Fruit fly (Drosophila melanogaster) whole organism, embryonic: ENCODE data around the gene Oct-TyrR.

Experiments
- Adf1 ChIP-seq: fragments of 200-800 bp; sonication (Bioruptor generic); IDR thresholded peaks from 2 replicates; pipeline ENCODE4 v1.3.6; 2022; ENCODE audit warnings: missing biosample characterization, missing genetic modification characterization
- Asciz ChIP-seq: fragments of 200-800 bp; sonication (Bioruptor generic); optimal IDR thresholded peaks from 2 replicates; lab custom pipeline; 2017; ENCODE audit warnings: missing biosample characterization, mild to moderate bottlenecking, missing genetic modification characterization, missing genetic modification reagents
- B-H1 ChIP-seq: fragments of 200-800 bp; sonication (Bioruptor generic); IDR thresholded peaks from 3 replicates; pipeline ENCODE4 v1.3.6; 2022; ENCODE audit warnings: missing biosample characterization, missing genetic modification characterization
- B-H2 ChIP-seq: fragments of 200-800 bp; sonication (Bioruptor generic); optimal IDR thresholded peaks from 2 replicates; lab custom pipeline; 2018; ENCODE audit warnings: missing biosample characterization, mild to moderate bottlenecking, missing genetic modification characterization
- Blimp-1 ChIP-seq: fragments of 200-800 bp; sonication (Bioruptor generic); optimal IDR thresholded peaks from 3 replicates; lab custom pipeline; 2018; ENCODE audit warnings: missing biosample characterization, missing genetic modification characterization, mild to moderate bottlenecking, moderate library complexity, missing genetic modification reagents
- CG10209 ChIP-seq: fragments of 200-800 bp; sonication (Bioruptor generic); optimal IDR thresholded peaks from 3 replicates; lab custom pipeline; 2017; ENCODE audit warnings: missing biosample characterization, mild to moderate bottlenecking, missing genetic modification characterization, missing genetic modification reagents
- CG10274 ChIP-seq: fragments of 200-800 bp; sonication (Bioruptor generic); optimal IDR thresholded peaks from 3 replicates; lab custom pipeline; 2017; ENCODE audit warnings: missing biosample characterization, mild to moderate bottlenecking, missing genetic modification characterization
- CG10543 ChIP-seq: fragments of 200-800 bp; sonication (Bioruptor generic); optimal IDR thresholded peaks from 3 replicates; lab custom pipeline; 2017; ENCODE audit warnings: missing biosample characterization, mild to moderate bottlenecking, missing genetic modification characterization, moderate library complexity
- CG11247 ChIP-seq: fragments of 200-800 bp; sonication (Bioruptor generic); IDR thresholded peaks from 2 replicates; pipeline ENCODE4 v1.3.6; 2022; ENCODE audit warnings: missing biosample characterization, missing genetic modification characterization
- CG12071 ChIP-seq: fragments of 200-800 bp; sonication (Bioruptor generic); optimal IDR thresholded peaks from 3 replicates; lab custom pipeline; 2018; ENCODE audit warnings: missing biosample characterization, mild to moderate bottlenecking, missing genetic modification characterization
- CG12769 ChIP-seq: fragments of 200-800 bp; sonication (Bioruptor generic); optimal IDR thresholded peaks from 2 replicates; lab custom pipeline; 2019; ENCODE audit warnings: missing biosample characterization, mild to moderate bottlenecking, missing genetic modification characterization, moderate library complexity
- CG13287 ChIP-seq: fragments of 200-800 bp; sonication (Bioruptor generic); IDR thresholded peaks from 2 replicates; pipeline ENCODE4 v1.3.6; 2022; ENCODE audit warnings: missing biosample characterization, missing genetic modification characterization; ENCODE audit not compliant: partially characterized antibody
- CG17328 ChIP-seq: fragments of 200-800 bp; sonication (Bioruptor generic); IDR thresholded peaks from 2 replicates; pipeline ENCODE4 v1.3.6; 2022; ENCODE audit warnings: missing biosample characterization, missing genetic modification characterization
- CG17829 ChIP-seq: fragments of 200-800 bp; optimal IDR thresholded peaks from 2 replicates; lab custom pipeline; 2019; ENCODE audit warnings: missing biosample characterization, mild to moderate bottlenecking, missing genetic modification characterization, moderate library complexity
- CG2120 ChIP-seq: fragments of 200-800 bp; sonication (Bioruptor generic); optimal IDR thresholded peaks from 3 replicates; lab custom pipeline; 2016; ENCODE audit warnings: missing biosample characterization, missing genetic modification characterization
- CG2678 ChIP-seq: fragments of 200-800 bp; sonication (Bioruptor generic); optimal IDR thresholded peaks from 3 replicates; lab custom pipeline; 2019; ENCODE audit warnings: missing biosample characterization, mild to moderate bottlenecking, missing genetic modification characterization, moderate library complexity
- CG32767 ChIP-seq: fragments of 200-800 bp; sonication (Bioruptor generic); IDR thresholded peaks from 2 replicates; pipeline ENCODE4 v1.3.6; 2022; ENCODE audit warnings: missing biosample characterization, missing genetic modification characterization
- CG42726 ChIP-seq: fragments of 200-800 bp; sonication (Bioruptor generic); IDR thresholded peaks from 2 replicates; pipeline ENCODE4 v1.3.6; 2022; ENCODE audit warnings: missing biosample characterization, missing genetic modification characterization; ENCODE audit not compliant: partially characterized antibody
- CG8281 ChIP-seq: fragments of 200-800 bp; sonication (Bioruptor generic); optimal IDR thresholded peaks from 2 replicates; lab custom pipeline; 2018; ENCODE audit warnings: missing biosample characterization, mild to moderate bottlenecking, missing genetic modification characterization, moderate library complexity
- Dip2 ChIP-seq: fragments of 200-800 bp; sonication (Bioruptor generic); IDR thresholded peaks from 2 replicates; pipeline ENCODE4 v1.3.6; 2022; ENCODE audit warnings: missing biosample characterization, missing genetic modification characterization
- Dip3 ChIP-seq: fragments of 200-800 bp; sonication (Bioruptor generic); optimal IDR thresholded peaks from 3 replicates; lab custom pipeline; 2016; ENCODE audit warnings: missing biosample characterization, missing genetic modification characterization
- HHEX ChIP-seq: fragments of 200-800 bp; sonication (Bioruptor generic); optimal IDR thresholded peaks from 3 replicates; lab custom pipeline; 2017; ENCODE audit warnings: missing biosample characterization, mild to moderate bottlenecking, missing genetic modification characterization, missing genetic modification reagents
- HLH4C ChIP-seq: fragments of 200-800 bp; sonication (Bioruptor generic); IDR thresholded peaks from 3 replicates; pipeline ENCODE4 v1.3.6; 2022; ENCODE audit warnings: missing biosample characterization, missing genetic modification characterization; ENCODE audit not compliant: partially characterized antibody
- Hr51 ChIP-seq, 2 experiments: fragments of 200-800 bp; sonication (Bioruptor generic); optimal IDR thresholded peaks; 2 replicates in 1 of 2; 3 replicates in 1 of 2; lab custom pipeline; 2016 to 2018; ENCODE audit warnings: missing biosample characterization in 2 of 2, missing genetic modification characterization in 2 of 2, mild to moderate bottlenecking in 1 of 2, moderate library complexity in 1 of 2
- Lpt ChIP-seq: fragments of >200 bp; optimal IDR thresholded peaks from 2 replicates; lab custom pipeline; 2018; ENCODE audit warnings: missing biosample characterization, missing genetic modification characterization
- PHDP ChIP-seq: fragments of 200-800 bp; sonication (Bioruptor generic); optimal IDR thresholded peaks from 3 replicates; lab custom pipeline; 2018; ENCODE audit warnings: missing biosample characterization, mild to moderate bottlenecking, missing genetic modification characterization, moderate library complexity
- Rfx ChIP-seq: fragments of 200-800 bp; sonication (Bioruptor generic); IDR thresholded peaks from 2 replicates; pipeline ENCODE4 v1.3.6; 2022; ENCODE audit warnings: missing biosample characterization, missing genetic modification characterization
- Sox100B ChIP-seq: fragments of 200-800 bp; sonication (Bioruptor generic); optimal IDR thresholded peaks from 3 replicates; lab custom pipeline; 2018; ENCODE audit warnings: missing biosample characterization, mild to moderate bottlenecking, missing genetic modification characterization
- YL-1 ChIP-seq: fragments of 200-800 bp; sonication (Bioruptor generic); optimal IDR thresholded peaks from 3 replicates; lab custom pipeline; 2017; ENCODE audit warnings: missing biosample characterization, mild to moderate bottlenecking, missing genetic modification characterization
- ac ChIP-seq: fragments of 200-800 bp; sonication (Bioruptor generic); optimal IDR thresholded peaks from 3 replicates; lab custom pipeline; 2017; ENCODE audit warnings: missing biosample characterization, mild to moderate bottlenecking, missing genetic modification characterization
- bigmax ChIP-seq: fragments of 200-800 bp; sonication (Bioruptor generic); optimal IDR thresholded peaks from 2 replicates; lab custom pipeline; 2018; ENCODE audit warnings: missing biosample characterization, mild to moderate bottlenecking, missing genetic modification characterization
- cg ChIP-seq: fragments of 200-800 bp; sonication (Bioruptor generic); optimal IDR thresholded peaks from 3 replicates; lab custom pipeline; 2019; ENCODE audit warnings: missing biosample characterization, mild to moderate bottlenecking, missing genetic modification characterization, moderate library complexity
- crp ChIP-seq, 2 experiments: fragments of 200-800 bp; sonication (Bioruptor generic); optimal IDR thresholded peaks; 2 replicates in 1 of 2; 3 replicates in 1 of 2; lab custom pipeline; 2017; ENCODE audit warnings: missing biosample characterization in 2 of 2, missing genetic modification characterization in 2 of 2, mild to moderate bottlenecking in 1 of 2, moderate library complexity in 1 of 2
- exex ChIP-seq: fragments of 200-800 bp; sonication (Bioruptor generic); optimal IDR thresholded peaks from 4 replicates; lab custom pipeline; 2018; ENCODE audit warnings: missing biosample characterization, mild to moderate bottlenecking, missing genetic modification characterization, moderate library complexity
- fd96Cb ChIP-seq: fragments of 200-800 bp; sonication (Bioruptor generic); optimal IDR thresholded peaks from 2 replicates; lab custom pipeline; 2018; ENCODE audit warnings: missing biosample characterization, mild to moderate bottlenecking, missing genetic modification characterization, moderate library complexity
- fru ChIP-seq: fragments of >200 bp; optimal IDR thresholded peaks from 2 replicates; lab custom pipeline; 2017
- gfzf ChIP-seq: fragments of 200-800 bp; sonication (Bioruptor generic); optimal IDR thresholded peaks from 2 replicates; lab custom pipeline; 2016; ENCODE audit warnings: missing biosample characterization, mild to moderate bottlenecking, missing genetic modification characterization, moderate library complexity
- grn ChIP-seq: fragments of 200-800 bp; sonication (Bioruptor generic); optimal IDR thresholded peaks from 3 replicates; lab custom pipeline; 2017; ENCODE audit warnings: missing biosample characterization, missing genetic modification characterization
- jumu ChIP-seq: fragments of 200-800 bp; sonication (Bioruptor generic); optimal IDR thresholded peaks from 3 replicates; lab custom pipeline; 2016; ENCODE audit warnings: missing biosample characterization, missing genetic modification characterization
- kay ChIP-seq: fragments of 200-800 bp; sonication (Bioruptor generic); optimal IDR thresholded peaks from 2 replicates; lab custom pipeline; 2016; ENCODE audit warnings: missing biosample characterization, missing genetic modification characterization
- nau ChIP-seq: fragments of 200-800 bp; sonication (Bioruptor generic); optimal IDR thresholded peaks from 3 replicates; lab custom pipeline; 2017; ENCODE audit warnings: missing biosample characterization, mild to moderate bottlenecking, missing genetic modification characterization, missing genetic modification reagents
- ranshi ChIP-seq: fragments of 200-800 bp; sonication (Bioruptor generic); IDR thresholded peaks from 2 replicates; pipeline ENCODE4 v1.3.6; 2022; ENCODE audit warnings: missing biosample characterization, missing genetic modification characterization
- sd ChIP-seq: fragments of 200-800 bp; sonication (Bioruptor generic); optimal IDR thresholded peaks from 3 replicates; lab custom pipeline; 2018; ENCODE audit warnings: missing biosample characterization, mild to moderate bottlenecking, missing genetic modification characterization, moderate library complexity
- slbo ChIP-seq: fragments of 200-800 bp; sonication (Bioruptor generic); IDR thresholded peaks from 2 replicates; pipeline ENCODE4 v1.3.6; 2022; ENCODE audit warnings: missing biosample characterization, missing genetic modification characterization
- slp2 ChIP-seq: fragments of 200-800 bp; sonication (Bioruptor generic); optimal IDR thresholded peaks from 2 replicates; lab custom pipeline; 2016; ENCODE audit warnings: missing biosample characterization, missing genetic modification characterization
- so ChIP-seq: fragments of 200-800 bp; sonication (Bioruptor generic); IDR thresholded peaks from 3 replicates; pipeline ENCODE4 v1.3.6; 2022; ENCODE audit warnings: missing biosample characterization, missing genetic modification characterization
- sr ChIP-seq: fragments of 200-800 bp; sonication (Bioruptor generic); IDR thresholded peaks from 3 replicates; pipeline ENCODE4 v1.3.6; 2022; ENCODE audit warnings: missing biosample characterization, missing genetic modification characterization
- tna ChIP-seq: fragments of 200-800 bp; sonication (Bioruptor generic); IDR thresholded peaks from 2 replicates; pipeline ENCODE4 v1.3.6; 2022; ENCODE audit warnings: missing biosample characterization, missing genetic modification characterization; ENCODE audit not compliant: partially characterized antibody
- toy ChIP-seq: fragments of 200-800 bp; sonication (Bioruptor generic); IDR thresholded peaks from 2 replicates; pipeline ENCODE4 v1.3.6; 2022; ENCODE audit warnings: missing biosample characterization, missing genetic modification characterization
- wor ChIP-seq: fragments of 200-800 bp; sonication (Bioruptor generic); IDR thresholded peaks from 2 replicates; pipeline ENCODE4 v1.3.6; 2022; ENCODE audit warnings: missing biosample characterization, missing genetic modification characterization

Oct-TyrR gene

dm6 chr3L:22051152-22051551 lies 16.3 kb downstream of the Oct-TyrR start (continued):
- peak; percentile 70 for TF ChIP-seq Blimp-1 (GFP tag; lab: Kevin White, UChicago)
- TF ChIP-seq sd: peak; percentile 60
- TF ChIP-seq so (GFP tag; lab: Robert Waterston, UW): peak; percentile 53; the same call in 1 of the 3 replicates
- peak; percentile 97 for TF ChIP-seq sr (GFP tag; lab: Robert Waterston, UW)
- peak; percentile 9 for TF ChIP-seq nau
- peak; percentile 66 for TF ChIP-seq CG12769 (tag; lab: Kevin White, UChicago)
- no peak for TF ChIP-seq toy (GFP tag; lab: Robert Waterston, UW)
- TF ChIP-seq CG10543 (GFP tag; lab: Kevin White, UChicago): peak; percentile 59
- peak; percentile 78 for TF ChIP-seq Adf1 (GFP tag; lab: Robert Waterston, UW)
- TF ChIP-seq bigmax (GFP tag; lab: Kevin White, UChicago): no peak
- TF ChIP-seq HHEX (GFP tag; lab: Kevin White, UChicago): no peak
- TF ChIP-seq CG17829 (tag; lab: Kevin White, UChicago): no peak
- TF ChIP-seq crp (GFP tag; optimal IDR thresholded peaks at IDR 0.05; lab: Kevin White, UChicago): no peak
- TF ChIP-seq Dip2 (GFP tag; lab: Robert Waterston, UW): no peak
- no peak for TF ChIP-seq gfzf (GFP tag; lab: Kevin White, UChicago)
- TF ChIP-seq slbo (GFP tag; lab: Robert Waterston, UW): 0 out of 2 replicates have a peak, but pooled peaks have one; percentile 7
- TF ChIP-seq Rfx (GFP tag; lab: Robert Waterston, UW): peak; percentile 32; the same call in 1 of the 2 replicates

DNA sequence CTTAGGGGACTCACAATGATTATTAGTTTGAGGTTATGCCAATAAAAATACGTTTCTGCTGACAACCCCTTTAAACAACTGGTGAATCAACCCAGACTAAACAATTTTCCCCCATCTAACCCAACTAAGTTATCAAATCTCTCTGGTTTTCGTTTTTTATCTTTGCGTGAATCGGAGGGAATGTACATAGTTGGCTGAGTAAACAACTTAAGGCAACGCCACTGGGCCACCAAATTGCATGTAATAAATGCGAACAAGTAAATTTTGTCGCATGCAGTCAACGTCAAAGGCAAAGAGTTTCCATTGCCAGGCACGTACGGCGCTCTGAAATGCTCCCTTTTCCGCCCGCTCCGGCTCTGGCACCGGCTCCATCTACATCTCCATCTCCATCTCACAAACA lies 18.5 kb downstream of the Oct-TyrR start:
- no peak for TF ChIP-seq B-H2 (GFP tag; lab: Kevin White, UChicago)
- peak; percentile 26 for TF ChIP-seq CG2678 (tag; lab: Kevin White, UChicago)
- TF ChIP-seq CG13287 (GFP tag; lab: Robert Waterston, UW): no peak
- no peak for TF ChIP-seq ranshi (GFP tag; lab: Robert Waterston, UW)
- no peak for TF ChIP-seq Dip3
- no peak for TF ChIP-seq kay (GFP tag; lab: Kevin White, UChicago)
- no peak for TF ChIP-seq CG10209 (GFP tag; lab: Kevin White, UChicago)
- no peak for TF ChIP-seq Hr51 (GFP tag; optimal IDR thresholded peaks at IDR 0.05; lab: Kevin White, UChicago)
- TF ChIP-seq YL-1 (GFP tag; lab: Kevin White, UChicago): no peak
- no peak for TF ChIP-seq CG10274
- no peak for TF ChIP-seq CG2120 (GFP tag; lab: Kevin White, UChicago)
- no peak for TF ChIP-seq B-H1
- no peak for TF ChIP-seq CG12071 (GFP tag; lab: Kevin White, UChicago)
- no peak for TF ChIP-seq ac (GFP tag; lab: Kevin White, UChicago)
- TF ChIP-seq CG11247: no peak
- no peak for TF ChIP-seq cg
- no peak for TF ChIP-seq jumu (GFP tag; lab: Kevin White, UChicago)
- TF ChIP-seq exex: no peak
- no peak for TF ChIP-seq CG42726
- no peak for TF ChIP-seq slp2 (GFP tag; lab: Kevin White, UChicago)
- no peak for TF ChIP-seq PHDP (tag; lab: Kevin White, UChicago)
- no peak for TF ChIP-seq tna (GFP tag; lab: Robert Waterston, UW)
- no peak for TF ChIP-seq CG17328 (GFP tag; lab: Robert Waterston, UW)
- TF ChIP-seq HHEX (GFP tag; lab: Kevin White, UChicago): peak; percentile 8
- no peak for TF ChIP-seq CG32767
- TF ChIP-seq Lpt (GFP tag; lab: Kevin White, UChicago): no peak
- no peak for TF ChIP-seq HLH4C (GFP tag; lab: Robert Waterston, UW)
- no peak for TF ChIP-seq CG8281 (tag; lab: Kevin White, UChicago)
- no peak for TF ChIP-seq fd96Cb (tag; lab: Kevin White, UChicago)
- TF ChIP-seq grn (GFP tag; lab: Kevin White, UChicago): no peak
- TF ChIP-seq wor (GFP tag; lab: Robert Waterston, UW): no peak
- TF ChIP-seq Sox100B: no peak
- TF ChIP-seq Asciz (GFP tag; lab: Kevin White, UChicago): peak; percentile 34
- TF ChIP-seq fru (lab: Kevin White, UChicago): no peak
